Fruit fly (Drosophila melanogaster) whole organism, embryonic: ENCODE results near the gene CG31717.

Experiments
- CG12942 ChIP-seq: fragments of 200-800 bp; sonication (Bioruptor generic); optimal IDR thresholded peaks from 3 replicates; lab custom pipeline; 2016; ENCODE audit warnings: missing biosample characterization, missing genetic modification characterization
- CG33213 ChIP-seq: fragments of 200-800 bp; sonication (Bioruptor generic); optimal IDR thresholded peaks from 3 replicates; lab custom pipeline; 2016; ENCODE audit warnings: missing biosample characterization, missing genetic modification characterization
- CG3726 ChIP-seq: fragments of 200-800 bp; sonication (Bioruptor generic); IDR thresholded peaks from 3 replicates; pipeline ENCODE4, ENCODE4 v1.3.6; 2022; ENCODE audit warnings: missing biosample characterization, missing genetic modification characterization
- CoRest ChIP-seq: fragments of 200-800 bp; sonication (Bioruptor generic); optimal IDR thresholded peaks from 3 replicates; lab custom pipeline; 2018; ENCODE audit warnings: missing biosample characterization, mild to moderate bottlenecking, missing genetic modification characterization, moderate library complexity
- gt ChIP-seq: fragments of 200-800 bp; sonication (Bioruptor generic); IDR thresholded peaks from 2 replicates; pipeline ENCODE4 v1.3.6; 2022; ENCODE audit warnings: missing biosample characterization, missing genetic modification characterization
- lola ChIP-seq, 3 experiments: fragments of >200 bp in 2 of 3; fragments of 200-800 bp in 1 of 3; sonication (Bioruptor generic) in 1 of 3; optimal IDR thresholded peaks; 2 replicates each; lab custom pipeline; 2017 to 2019; ENCODE audit warnings: missing biosample characterization in 3 of 3, missing genetic modification characterization in 3 of 3, mild to moderate bottlenecking in 1 of 3, moderate library complexity in 1 of 3
- mld ChIP-seq: fragments of 200-800 bp; sonication (Bioruptor generic); IDR thresholded peaks from 3 replicates; pipeline ENCODE4 v1.3.6; 2022; ENCODE audit warnings: missing biosample characterization, missing genetic modification characterization; ENCODE audit not compliant: partially characterized antibody

- TF ChIP-seq CG3726 (GFP tag; lab: Robert Waterston, UW) (no peak), CoRest (no peak), mld (GFP tag; lab: Robert Waterston, UW) (no peak), lola (GFP tag; optimal IDR thresholded peaks at IDR 0.05; lab: Kevin White, UChicago) (no peak), gt (GFP tag; lab: Robert Waterston, UW) (no peak), CG33213 (GFP tag; lab: Kevin White, UChicago) (no peak), CG12942 (GFP tag; lab: Kevin White, UChicago) (no peak)
These were observed 5.2 kb downstream of the CG31717 start, which contains the start of gene CG5676 for dm6 chr2L:10255725-10256158.
